Worm (Caenorhabditis elegans) whole organism, L4/young adult: ENCODE measurements around the gene rei-2.
A peak's percentile ranks its signal among the peaks of the same experiment; 100 is the strongest.

Experiments
- W03F9.2 ChIP-seq: fragments of 150-350 bp; optimal IDR thresholded peaks from 2 replicates; lab custom pipeline; 2014; ENCODE audit warnings: missing biosample characterization, missing genetic modification characterization
- dao-5 ChIP-seq: sonication (generic microtip); optimal IDR thresholded peaks from 2 replicates; lab custom pipeline; 2016; ENCODE audit warnings: missing genotype, missing genetic modification characterization, moderate library complexity, missing compliant biosample characterization
- him-1 ChIP-seq: sonication (generic microtip); optimal IDR thresholded peaks from 2 replicates; lab custom pipeline; 2016; ENCODE audit warnings: missing genotype, missing genetic modification reagents, missing genetic modification characterization, missing compliant biosample characterization

The rei-2 gene

ce11 chrX:1108874-1109273 is 20.9 kb upstream of the rei-2 start:
- TF ChIP-seq dao-5 (tag; lab: Kevin White, UChicago) (no peak), him-1 (tag; lab: Kevin White, UChicago) (no peak), W03F9.2 (no peak)

DNA sequence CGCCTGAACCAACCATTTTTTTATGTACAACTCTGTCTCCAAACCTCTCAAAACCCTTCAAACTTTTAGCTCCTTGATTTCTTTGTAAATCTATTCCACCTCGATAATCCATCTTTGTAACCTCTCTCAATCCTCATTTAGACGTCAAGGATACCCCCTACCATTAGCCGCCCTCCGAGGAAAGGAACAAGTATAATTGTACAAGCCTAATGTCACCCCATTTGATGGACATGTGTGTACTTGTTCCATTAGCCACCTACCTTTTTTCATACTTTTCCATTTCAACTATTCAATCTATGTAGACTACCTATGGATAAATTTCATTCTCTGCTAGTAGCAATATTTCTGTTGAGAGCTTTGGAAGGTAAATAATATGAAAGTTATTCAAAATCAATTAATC is 19.8 kb upstream of the rei-2 start, which contains the start of gene C05D9.4:
TSS of gene C05D9.4 (plus strand) at position 301 of the 400 bp plus-strand sequence.
- TF ChIP-seq him-1 (tag; lab: Kevin White, UChicago) (no peak), W03F9.2 (no peak), dao-5 (tag; lab: Kevin White, UChicago) (no peak)

ce11 chrX:1103702-1104262 is 15.8 kb upstream of the rei-2 start, which contains the start of gene ife-4:
ife-4 (plus strand) TSS chrX:1104212.
- TF ChIP-seq dao-5 (tag; lab: Kevin White, UChicago): no peak
- TF ChIP-seq him-1 (tag; lab: Kevin White, UChicago): peak; percentile 15

- TF ChIP-seq W03F9.2: no peak
- no peak for TF ChIP-seq him-1 (tag; lab: Kevin White, UChicago)
- TF ChIP-seq dao-5 (tag; lab: Kevin White, UChicago): no peak
Measured at ce11 chrX:1096808-1097207, 8.9 kb upstream of the rei-2 start, which contains the start of the genes pigx-1 and rme-6. pigx-1 (minus strand) TSS chrX:1097013. rme-6 (plus strand) TSS chrX:1097152.

ce11 chrX:1094332-1094731 is 6.4 kb upstream of the rei-2 start:
- TF ChIP-seq him-1 (tag; lab: Kevin White, UChicago) (no peak), dao-5 (tag; lab: Kevin White, UChicago) (no peak), W03F9.2 (no peak)

ce11 chrX:1093154-1093553 is 5.2 kb upstream of the rei-2 start:
- no peak for TF ChIP-seq dao-5 (tag; lab: Kevin White, UChicago)
- peak; percentile 80 for TF ChIP-seq W03F9.2
- peak; percentile 92 for TF ChIP-seq him-1 (tag; lab: Kevin White, UChicago)

- no peak for TF ChIP-seq him-1 (tag; lab: Kevin White, UChicago)
- TF ChIP-seq dao-5 (tag; lab: Kevin White, UChicago): no peak
- TF ChIP-seq W03F9.2: no peak
Measured at ce11 chrX:1089676-1090075, 1.7 kb upstream of the rei-2 start.

DNA sequence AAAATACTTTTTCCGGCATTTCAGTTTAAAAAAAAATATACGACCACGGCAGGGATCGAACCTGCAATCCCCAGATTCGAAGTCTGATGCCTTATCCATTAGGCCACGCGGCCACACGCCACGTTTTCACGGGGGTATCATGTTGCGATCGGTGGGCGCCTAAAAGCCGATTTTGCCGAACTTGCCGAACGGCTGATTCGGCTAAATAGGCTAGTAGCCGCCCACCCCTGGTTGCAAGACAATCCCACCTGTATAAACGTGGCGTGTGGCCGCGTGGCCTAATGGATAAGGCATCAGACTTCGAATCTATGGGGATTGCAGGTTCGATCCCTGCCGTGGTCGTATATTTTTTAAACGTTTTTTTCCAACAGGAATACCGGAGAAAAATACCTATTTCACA is 1.2 kb upstream of the rei-2 start:
- TF ChIP-seq W03F9.2 (no peak), dao-5 (tag; lab: Kevin White, UChicago) (no peak), him-1 (tag; lab: Kevin White, UChicago) (no peak)

- no peak for TF ChIP-seq dao-5 (tag; lab: Kevin White, UChicago)
- peak; percentile 17 for TF ChIP-seq him-1 (tag; lab: Kevin White, UChicago)
Measured at ce11 chrX:1086406-1086897, 1.5 kb downstream of the rei-2 start.

- TF ChIP-seq W03F9.2 (no peak), him-1 (tag; lab: Kevin White, UChicago) (no peak), dao-5 (tag; lab: Kevin White, UChicago) (no peak)
Measured at ce11 chrX:1085000-1085399, 2.9 kb downstream of the rei-2 start.

DNA sequence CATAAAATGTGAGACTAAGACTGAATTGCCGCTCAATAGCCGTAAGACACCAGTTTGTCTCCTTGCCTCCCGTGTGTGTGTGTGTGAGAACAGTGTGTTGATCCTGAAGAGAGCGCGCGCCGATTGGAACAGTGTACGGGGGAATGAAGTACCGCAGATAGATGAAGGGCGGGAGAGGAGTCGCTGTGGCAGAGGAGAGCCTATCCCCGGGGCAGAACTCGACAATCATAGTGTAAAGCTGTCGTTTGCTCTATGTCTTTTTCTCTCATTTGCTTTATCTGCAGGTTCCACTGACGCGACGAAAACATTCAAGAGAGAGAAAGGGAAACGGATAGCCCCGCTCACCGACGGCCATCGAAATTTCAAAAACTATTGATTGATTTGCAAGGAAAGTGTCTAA is 6.0 kb downstream of the rei-2 start:
- TF ChIP-seq dao-5 (tag; lab: Kevin White, UChicago) (no peak), him-1 (tag; lab: Kevin White, UChicago) (no peak), W03F9.2 (no peak)

ce11 chrX:1080549-1080948 is 7.4 kb downstream of the rei-2 start, which contains the start of gene pfn-3:
pfn-3 (minus strand) TSS chrX:1080649.
- TF ChIP-seq him-1 (tag; lab: Kevin White, UChicago): no peak
- TF ChIP-seq W03F9.2: no peak
- no peak for TF ChIP-seq dao-5 (tag; lab: Kevin White, UChicago)

- TF ChIP-seq W03F9.2: no peak
- TF ChIP-seq him-1 (tag; lab: Kevin White, UChicago): no peak
- TF ChIP-seq dao-5 (tag; lab: Kevin White, UChicago): no peak
Measured at ce11 chrX:1072152-1072551, 15.8 kb downstream of the rei-2 start, which contains the start of gene lim-6. lim-6 (plus strand) TSS chrX:1072452.

DNA sequence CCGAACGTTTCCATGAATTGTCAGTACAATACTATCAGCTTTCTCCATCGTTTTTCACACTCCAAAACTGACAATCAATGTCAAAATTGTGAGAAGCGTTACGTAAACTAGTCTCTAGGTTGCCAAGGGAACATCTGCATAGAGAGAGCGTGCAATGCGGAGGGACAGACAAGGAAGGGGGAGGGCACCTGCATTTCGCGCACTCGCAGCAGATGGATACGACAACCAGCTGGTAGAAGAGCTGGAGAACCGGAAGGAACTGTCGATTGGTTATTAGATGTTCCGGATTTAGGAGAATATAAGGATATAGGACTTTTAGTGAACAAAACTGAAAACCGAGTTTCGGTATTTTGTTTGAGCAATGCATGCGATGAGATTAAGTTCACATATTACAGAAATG is 19.0 kb downstream of the rei-2 start, which contains the start of gene mksr-1:
TSS of gene mksr-1 (minus strand) at position 144 of the 400 bp plus-strand sequence.
- TF ChIP-seq W03F9.2: no peak
- no peak for TF ChIP-seq him-1 (tag; lab: Kevin White, UChicago)
- no peak for TF ChIP-seq dao-5 (tag; lab: Kevin White, UChicago)

DNA sequence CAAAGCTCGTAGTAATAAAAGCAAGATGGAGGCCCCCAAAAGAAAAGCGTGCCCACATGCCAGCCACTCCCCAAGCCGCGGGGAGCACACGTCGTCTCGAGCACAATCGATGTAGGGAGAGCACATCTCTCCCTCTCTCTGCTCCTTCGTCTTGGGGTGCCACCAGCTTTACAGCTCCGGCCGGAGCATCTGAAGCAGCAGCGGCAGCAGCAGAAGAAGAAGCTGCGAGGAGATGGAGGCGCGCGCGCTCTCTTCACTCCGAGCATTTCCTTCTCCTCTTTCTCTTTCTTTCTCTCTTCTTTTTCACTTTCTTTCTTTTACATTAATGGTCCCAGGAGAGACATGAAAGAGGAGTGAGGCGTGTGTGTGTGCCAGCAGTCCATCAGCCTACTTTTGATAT is 23.9 kb downstream of the rei-2 start:
- TF ChIP-seq him-1 (tag; lab: Kevin White, UChicago): peak; percentile 84
- TF ChIP-seq dao-5 (tag; lab: Kevin White, UChicago): no peak
